Fruit fly (Drosophila melanogaster) whole organism, embryonic: ENCODE results near the gene Rtnl2.

Experiments used
- Asciz ChIP-seq: fragments of 200-800 bp; sonication (Bioruptor generic); optimal IDR thresholded peaks from 2 replicates; lab custom pipeline; 2017; ENCODE audit warnings: missing biosample characterization, mild to moderate bottlenecking, missing genetic modification characterization, missing genetic modification reagents
- Awh ChIP-seq: fragments of 200-800 bp; sonication (Bioruptor generic); IDR thresholded peaks from 2 replicates; pipeline ENCODE4, ENCODE4 v1.3.6; 2022; ENCODE audit warnings: missing biosample characterization, missing genetic modification characterization
- CG10431 ChIP-seq: fragments of 200-800 bp; sonication (Bioruptor generic); optimal IDR thresholded peaks from 3 replicates; lab custom pipeline; 2018; ENCODE audit warnings: missing biosample characterization, mild to moderate bottlenecking, missing genetic modification characterization
- CG11398 ChIP-seq: fragments of 200-800 bp; sonication (Bioruptor generic); optimal IDR thresholded peaks from 2 replicates; lab custom pipeline; 2016; ENCODE audit warnings: missing biosample characterization, missing genetic modification characterization
- CG11696 ChIP-seq: fragments of 200-800 bp; sonication (Bioruptor generic); IDR thresholded peaks from 2 replicates; pipeline ENCODE4 v1.3.6; 2022; ENCODE audit warnings: missing biosample characterization, missing genetic modification characterization
- CG12104 ChIP-seq: fragments of 200-800 bp; sonication (Bioruptor generic); optimal IDR thresholded peaks from 3 replicates; lab custom pipeline; 2016; ENCODE audit warnings: missing biosample characterization, missing genetic modification characterization
- CG12659 ChIP-seq: fragments of 200-800 bp; sonication (Bioruptor generic); optimal IDR thresholded peaks from 3 replicates; lab custom pipeline; 2017; ENCODE audit warnings: mild to moderate bottlenecking, missing biosample characterization, missing genetic modification reagents, missing genetic modification characterization
- CG13287 ChIP-seq: fragments of 200-800 bp; sonication (Bioruptor generic); IDR thresholded peaks from 2 replicates; pipeline ENCODE4 v1.3.6; 2022; ENCODE audit warnings: missing biosample characterization, missing genetic modification characterization; ENCODE audit not compliant: partially characterized antibody
- CG14441 ChIP-seq: fragments of 200-800 bp; sonication (Bioruptor generic); IDR thresholded peaks from 2 replicates; pipeline ENCODE4 v1.3.6; 2022; ENCODE audit warnings: missing biosample characterization, missing genetic modification characterization
- CG17328 ChIP-seq: fragments of 200-800 bp; sonication (Bioruptor generic); IDR thresholded peaks from 2 replicates; pipeline ENCODE4 v1.3.6; 2022; ENCODE audit warnings: missing biosample characterization, missing genetic modification characterization
- CG18599 ChIP-seq: fragments of 200-800 bp; sonication (Bioruptor generic); optimal IDR thresholded peaks from 3 replicates; lab custom pipeline; 2017; ENCODE audit warnings: missing biosample characterization, missing genetic modification characterization, mild to moderate bottlenecking, moderate library complexity, missing genetic modification reagents
- CG2678 ChIP-seq: fragments of 200-800 bp; sonication (Bioruptor generic); optimal IDR thresholded peaks from 3 replicates; lab custom pipeline; 2019; ENCODE audit warnings: missing biosample characterization, mild to moderate bottlenecking, missing genetic modification characterization, moderate library complexity
- CG2889 ChIP-seq: fragments of 200-800 bp; sonication (Bioruptor generic); IDR thresholded peaks from 3 replicates; pipeline ENCODE4 v1.3.6; 2022; ENCODE audit warnings: missing biosample characterization, missing genetic modification characterization
- CG3163 ChIP-seq: fragments of 200-800 bp; sonication (Bioruptor generic); optimal IDR thresholded peaks from 3 replicates; lab custom pipeline; 2016; ENCODE audit warnings: missing biosample characterization, missing genetic modification characterization
- CG42726 ChIP-seq: fragments of 200-800 bp; sonication (Bioruptor generic); IDR thresholded peaks from 2 replicates; pipeline ENCODE4 v1.3.6; 2022; ENCODE audit warnings: missing biosample characterization, missing genetic modification characterization; ENCODE audit not compliant: partially characterized antibody
- CG4404 ChIP-seq: fragments of 200-800 bp; sonication (Bioruptor generic); IDR thresholded peaks from 2 replicates; pipeline ENCODE4 v1.3.6; 2022; ENCODE audit warnings: missing biosample characterization, missing genetic modification characterization
- CG6689 ChIP-seq: fragments of 200-800 bp; sonication (Bioruptor generic); IDR thresholded peaks from 2 replicates; pipeline ENCODE4 v1.3.6; 2022; ENCODE audit warnings: missing biosample characterization, missing genetic modification characterization
- CG7928 ChIP-seq: fragments of 200-800 bp; sonication (Bioruptor generic); optimal IDR thresholded peaks from 2 replicates; lab custom pipeline; 2017; ENCODE audit warnings: missing biosample characterization, mild to moderate bottlenecking, missing genetic modification characterization
- CG8089 ChIP-seq: fragments of 200-800 bp; sonication (Bioruptor generic); optimal IDR thresholded peaks from 3 replicates; lab custom pipeline; 2016; ENCODE audit warnings: missing biosample characterization, missing genetic modification characterization
- CG8478 ChIP-seq: fragments of >200 bp; optimal IDR thresholded peaks from 2 replicates; lab custom pipeline; 2018
- Deaf1 ChIP-seq: fragments of 200-800 bp; optimal IDR thresholded peaks from 3 replicates; lab custom pipeline; 2019; ENCODE audit warnings: missing biosample characterization, mild to moderate bottlenecking, missing genetic modification characterization, moderate library complexity
- Dip2 ChIP-seq: fragments of 200-800 bp; sonication (Bioruptor generic); IDR thresholded peaks from 2 replicates; pipeline ENCODE4 v1.3.6; 2022; ENCODE audit warnings: missing biosample characterization, missing genetic modification characterization
- Dll ChIP-seq: fragments of 200-800 bp; sonication (Bioruptor generic); IDR thresholded peaks from 4 replicates; pipeline ENCODE4 v1.3.6; 2022; ENCODE audit warnings: missing biosample characterization, missing genetic modification characterization; ENCODE audit not compliant: partially characterized antibody
- Dref ChIP-seq: fragments of 200-800 bp; sonication (Bioruptor generic); IDR thresholded peaks from 2 replicates; pipeline ENCODE4 v1.3.6; 2022; ENCODE audit warnings: missing biosample characterization, missing genetic modification characterization
- E2f1 ChIP-seq: fragments of 200-800 bp; sonication (Bioruptor generic); IDR thresholded peaks from 2 replicates; pipeline ENCODE4 v1.3.6; 2022; ENCODE audit warnings: missing biosample characterization, missing genetic modification characterization
- HLH3B ChIP-seq: fragments of 200-800 bp; sonication (Bioruptor generic); IDR thresholded peaks from 2 replicates; pipeline ENCODE4 v1.3.6; 2022; ENCODE audit warnings: missing biosample characterization, missing genetic modification characterization
- Hr3 ChIP-seq: fragments of 200-800 bp; sonication (Bioruptor generic); optimal IDR thresholded peaks from 3 replicates; lab custom pipeline; 2016; ENCODE audit warnings: missing biosample characterization, missing genetic modification characterization
- Hr39 ChIP-seq: fragments of >200 bp; optimal IDR thresholded peaks from 2 replicates; lab custom pipeline; 2017
- Hsf ChIP-seq: fragments of 200-800 bp; sonication (Bioruptor generic); optimal IDR thresholded peaks from 3 replicates; lab custom pipeline; 2016; ENCODE audit warnings: missing biosample characterization, missing genetic modification characterization
- Lpt ChIP-seq: fragments of >200 bp; optimal IDR thresholded peaks from 2 replicates; lab custom pipeline; 2018; ENCODE audit warnings: missing biosample characterization, missing genetic modification characterization
- Max ChIP-seq: fragments of 200-800 bp; sonication (Bioruptor generic); optimal IDR thresholded peaks from 2 replicates; lab custom pipeline; 2016; ENCODE audit warnings: missing biosample characterization, mild to moderate bottlenecking, missing genetic modification characterization
- Nf-YC ChIP-seq: fragments of 200-800 bp; optimal IDR thresholded peaks from 3 replicates; lab custom pipeline; 2019; ENCODE audit warnings: missing biosample characterization, mild to moderate bottlenecking, missing genetic modification characterization, moderate library complexity
- Sox102F ChIP-seq: fragments of 200-800 bp; sonication (Bioruptor generic); optimal IDR thresholded peaks from 2 replicates; lab custom pipeline; 2018; ENCODE audit warnings: missing biosample characterization, mild to moderate bottlenecking, missing genetic modification characterization, moderate library complexity
- Xbp1 ChIP-seq: fragments of 200-800 bp; sonication (Bioruptor generic); optimal IDR thresholded peaks from 3 replicates; lab custom pipeline; 2016; ENCODE audit warnings: missing biosample characterization, mild to moderate bottlenecking, missing genetic modification characterization
- YL-1 ChIP-seq: fragments of 200-800 bp; sonication (Bioruptor generic); optimal IDR thresholded peaks from 3 replicates; lab custom pipeline; 2017; ENCODE audit warnings: missing biosample characterization, mild to moderate bottlenecking, missing genetic modification characterization
- ase ChIP-seq: fragments of 200-800 bp; sonication (Bioruptor generic); IDR thresholded peaks from 3 replicates; pipeline ENCODE4 v1.3.6; 2022; ENCODE audit warnings: missing biosample characterization, missing genetic modification characterization
- bigmax ChIP-seq: fragments of 200-800 bp; sonication (Bioruptor generic); optimal IDR thresholded peaks from 2 replicates; lab custom pipeline; 2018; ENCODE audit warnings: missing biosample characterization, mild to moderate bottlenecking, missing genetic modification characterization
- chn ChIP-seq: fragments of 200-800 bp; sonication (Bioruptor generic); optimal IDR thresholded peaks from 2 replicates; lab custom pipeline; 2016; ENCODE audit warnings: missing biosample characterization, missing genetic modification characterization
- dmrt11E ChIP-seq: fragments of 200-800 bp; sonication (Bioruptor generic); optimal IDR thresholded peaks from 3 replicates; lab custom pipeline; 2018; ENCODE audit warnings: missing biosample characterization, mild to moderate bottlenecking, missing genetic modification characterization, moderate library complexity
- emc ChIP-seq: fragments of 200-800 bp; sonication (Bioruptor generic); optimal IDR thresholded peaks from 2 replicates; lab custom pipeline; 2016; ENCODE audit warnings: missing biosample characterization, missing genetic modification characterization
- fd102C ChIP-seq: fragments of 200-800 bp; sonication (Bioruptor generic); optimal IDR thresholded peaks from 2 replicates; lab custom pipeline; 2018; ENCODE audit warnings: missing biosample characterization, mild to moderate bottlenecking, missing genetic modification characterization, moderate library complexity
- lbe ChIP-seq: fragments of 200-800 bp; sonication (Bioruptor generic); optimal IDR thresholded peaks from 2 replicates; lab custom pipeline; 2016; ENCODE audit warnings: missing biosample characterization, mild to moderate bottlenecking, missing genetic modification characterization
- lmd ChIP-seq: fragments of 200-800 bp; sonication (Bioruptor generic); IDR thresholded peaks from 2 replicates; pipeline ENCODE4 v1.3.6; 2022; ENCODE audit warnings: missing biosample characterization, missing genetic modification characterization
- nom ChIP-seq: fragments of 200-800 bp; sonication (Bioruptor generic); optimal IDR thresholded peaks from 2 replicates; lab custom pipeline; 2017; ENCODE audit warnings: missing biosample characterization, missing genetic modification characterization, mild to moderate bottlenecking, moderate library complexity, missing genetic modification reagents
- onecut ChIP-seq: fragments of 200-800 bp; sonication (Bioruptor generic); IDR thresholded peaks from 2 replicates; pipeline ENCODE4 v1.3.6; 2022; ENCODE audit warnings: missing biosample characterization, missing genetic modification characterization
- peb ChIP-seq: fragments of 200-800 bp; sonication (Bioruptor generic); IDR thresholded peaks from 2 replicates; pipeline ENCODE4 v1.3.6; 2022; ENCODE audit warnings: missing biosample characterization, missing genetic modification characterization
- repo ChIP-seq: fragments of 200-800 bp; sonication (Bioruptor generic); optimal IDR thresholded peaks from 2 replicates; lab custom pipeline; 2016; ENCODE audit warnings: missing biosample characterization, missing genetic modification characterization
- sens ChIP-seq: fragments of 200-800 bp; sonication (Bioruptor generic); peaks from one replicate; lab custom pipeline; 2016; ENCODE audit warnings: missing biosample characterization, missing genetic modification characterization
- sr ChIP-seq: fragments of 200-800 bp; sonication (Bioruptor generic); IDR thresholded peaks from 3 replicates; pipeline ENCODE4 v1.3.6; 2022; ENCODE audit warnings: missing biosample characterization, missing genetic modification characterization
- tgo ChIP-seq: fragments of 200-800 bp; sonication (Bioruptor generic); IDR thresholded peaks from 3 replicates; pipeline ENCODE4 v1.3.6; 2022; ENCODE audit warnings: missing biosample characterization, missing genetic modification characterization
- toy ChIP-seq: fragments of 200-800 bp; sonication (Bioruptor generic); IDR thresholded peaks from 2 replicates; pipeline ENCODE4 v1.3.6; 2022; ENCODE audit warnings: missing biosample characterization, missing genetic modification characterization
- vnd ChIP-seq: fragments of 200-800 bp; sonication (Bioruptor generic); IDR thresholded peaks from 3 replicates; pipeline ENCODE4 v1.3.6; 2022; ENCODE audit warnings: missing biosample characterization, missing genetic modification characterization; ENCODE audit not compliant: partially characterized antibody
- zfh2 ChIP-seq: fragments of 200-800 bp; sonication (Bioruptor generic); optimal IDR thresholded peaks from 2 replicates; lab custom pipeline; 2016; ENCODE audit warnings: missing biosample characterization, missing genetic modification characterization

Rtnl2 gene

dm6 chr3R:7500513-7500912 lies 29.5 kb downstream of the Rtnl2 start (continued):
- TF ChIP-seq CG17328 (peak; percentile 11; the same call in 1 of the 2 replicates), CG42726 (GFP tag; lab: Robert Waterston, UW) (no peak), nom (GFP tag; lab: Kevin White, UChicago) (no peak), Hr39 (lab: Kevin White, UChicago) (no peak), sr (GFP tag; lab: Robert Waterston, UW) (no peak), Nf-YC (tag; lab: Kevin White, UChicago) (no peak), lbe (no peak), chn (no peak), CG11398 (GFP tag; lab: Kevin White, UChicago) (no peak), Dll (GFP tag; lab: Robert Waterston, UW) (no peak), onecut (GFP tag; lab: Robert Waterston, UW) (no peak), HLH3B (GFP tag; lab: Robert Waterston, UW) (0 out of 2 replicates have a peak, but pooled peaks have one; percentile 23), CG6689 (peak; percentile 30; the same call in 1 of the 2 replicates), peb (GFP tag; lab: Robert Waterston, UW) (no peak), YL-1 (GFP tag; lab: Kevin White, UChicago) (no peak), tgo (GFP tag; lab: Robert Waterston, UW) (0 out of 3 replicates have a peak, but pooled peaks have one; percentile 14), CG11696 (GFP tag; lab: Robert Waterston, UW) (no peak), Asciz (GFP tag; lab: Kevin White, UChicago) (no peak), sens (GFP tag; lab: Kevin White, UChicago) (peak; percentile 82), dmrt11E (tag; lab: Kevin White, UChicago) (no peak), Dip2 (no peak), CG10431 (GFP tag; lab: Kevin White, UChicago) (no peak), CG12659 (GFP tag; lab: Kevin White, UChicago) (no peak), CG12104 (no peak), Lpt (GFP tag; lab: Kevin White, UChicago) (no peak), Hsf (GFP tag; lab: Kevin White, UChicago) (peak; percentile 13), CG8478 (lab: Kevin White, UChicago) (no peak), Sox102F (GFP tag; lab: Kevin White, UChicago) (peak; percentile 38), Dref (GFP tag; lab: Robert Waterston, UW) (no peak), zfh2 (peak; percentile 28), toy (GFP tag; lab: Robert Waterston, UW) (no peak), fd102C (GFP tag; lab: Kevin White, UChicago) (no peak), CG14441 (peak; percentile 43; the same call in 1 of the 2 replicates), bigmax (GFP tag; lab: Kevin White, UChicago) (no peak), vnd (GFP tag; lab: Robert Waterston, UW) (no peak), CG8089 (no peak), Awh (GFP tag; lab: Robert Waterston, UW) (no peak), CG18599 (GFP tag; lab: Kevin White, UChicago) (peak; percentile 24), Max (GFP tag; lab: Kevin White, UChicago) (no peak), repo (no peak), CG2889 (0 out of 3 replicates have a peak, but pooled peaks have one; percentile 44), emc (GFP tag; lab: Kevin White, UChicago) (no peak), E2f1 (GFP tag; lab: Robert Waterston, UW) (no peak), CG3163 (no peak), CG2678 (tag; lab: Kevin White, UChicago) (peak; percentile 28), CG13287 (no peak), lmd (GFP tag; lab: Robert Waterston, UW) (peak; percentile 24; the same call in 1 of the 2 replicates), Xbp1 (GFP tag; lab: Kevin White, UChicago) (peak; percentile 31), Hr3 (GFP tag; lab: Kevin White, UChicago) (no peak), CG7928 (GFP tag; lab: Kevin White, UChicago) (no peak), ase (GFP tag; lab: Robert Waterston, UW) (no peak), CG4404 (no peak), Deaf1 (tag; lab: Kevin White, UChicago) (no peak)
